Fruit fly (Drosophila melanogaster): ENCODE measurements around the gene CG45071.

Gene CG45071

dm6 chr3L:15093929-15094588 is 11.6 kb upstream of the CG45071 start (continued):
- TF ChIP-seq Blimp-1 (GFP tag; optimal IDR thresholded peaks at IDR 0.05): no peak
- no peak for TF ChIP-seq CG13894 (tag; optimal IDR thresholded peaks at IDR 0.05)
- no peak for TF ChIP-seq gcm (GFP tag; optimal IDR thresholded peaks at IDR 0.05)
- TF ChIP-seq pan (optimal IDR thresholded peaks at IDR 0.05): no peak
- TF ChIP-seq pan (GFP tag; optimal IDR thresholded peaks at IDR 0.05 in 1 of 2, IDR thresholded peaks at IDR 0.05 in 1 of 2): peak in 1 of 2 experiments; percentile 16
- no peak for TF ChIP-seq CG13424 (tag; optimal IDR thresholded peaks at IDR 0.05)

- TF ChIP-seq CG4730 (GFP tag; IDR thresholded peaks at IDR 0.05) (no peak), bcd (GFP tag; optimal IDR thresholded peaks at IDR 0.05) (peak; percentile 52), CrebB (tag; optimal IDR thresholded peaks at IDR 0.05) (no peak), tll (GFP tag; optimal IDR thresholded peaks at IDR 0.05) (peak in 1 of 2 experiments; percentile 13), sima (GFP tag; optimal IDR thresholded peaks at IDR 0.05) (no peak), crp (GFP tag; optimal IDR thresholded peaks at IDR 0.05) (peak in 1 of 2 experiments; percentile 33), trh (GFP tag; optimal IDR thresholded peaks at IDR 0.05) (no peak), Lhr (GFP tag; optimal IDR thresholded peaks at IDR 0.05) (peak; percentile 1), hb (GFP tag; IDR thresholded peaks at IDR 0.05; ENCODE audit: partially characterized antibody) (no peak), ato (GFP tag; IDR thresholded peaks at IDR 0.05; ENCODE audit: partially characterized antibody) (0 out of 2 replicates have a peak, but pooled peaks have one; percentile 20), Vsx1 (GFP tag; optimal IDR thresholded peaks at IDR 0.05) (no peak), p53 (GFP tag; optimal IDR thresholded peaks at IDR 0.05) (no peak), az2 (GFP tag; optimal IDR thresholded peaks at IDR 0.05) (peak; percentile 20), sr (GFP tag; IDR thresholded peaks at IDR 0.05) (no peak), run (tag; optimal IDR thresholded peaks at IDR 0.05) (no peak), E2f2 (GFP tag; IDR thresholded peaks at IDR 0.05) (no peak), TFAM (GFP tag; optimal IDR thresholded peaks at IDR 0.05) (no peak), Dip2 (GFP tag; IDR thresholded peaks at IDR 0.05) (no peak), CG11696 (GFP tag; IDR thresholded peaks at IDR 0.05) (no peak), CG2199 (GFP tag; IDR thresholded peaks at IDR 0.05) (no peak), so (GFP tag; IDR thresholded peaks at IDR 0.05) (no peak), CG1529 (GFP tag; optimal IDR thresholded peaks at IDR 0.05) (peak; percentile 15), Dad (GFP tag; optimal IDR thresholded peaks at IDR 0.05) (no peak), MESR4 (GFP tag; optimal IDR thresholded peaks at IDR 0.05) (peak; percentile 72), pzg (GFP tag; optimal IDR thresholded peaks at IDR 0.05) (peak; percentile 51), CG18599 (GFP tag; optimal IDR thresholded peaks at IDR 0.05) (peak; percentile 59), chn (GFP tag; optimal IDR thresholded peaks at IDR 0.05) (no peak), Sox100B (GFP tag; optimal IDR thresholded peaks at IDR 0.05) (peak; percentile 68), croc (GFP tag; conservative IDR thresholded peaks at IDR 0.05) (no peak), BtbVII (GFP tag; optimal IDR thresholded peaks at IDR 0.05) (no peak), Abd-B (GFP tag; optimal IDR thresholded peaks at IDR 0.05) (no peak), gsb-n (tag; optimal IDR thresholded peaks at IDR 0.05) (peak; percentile 38), ranshi (GFP tag; IDR thresholded peaks at IDR 0.05) (no peak), B-H2 (GFP tag; optimal IDR thresholded peaks at IDR 0.05) (peak; percentile 14), klu (GFP tag; IDR thresholded peaks at IDR 0.05) (no peak), Nf-YC (tag; optimal IDR thresholded peaks at IDR 0.05) (peak; percentile 59), tna (GFP tag; IDR thresholded peaks at IDR 0.05; ENCODE audit: partially characterized antibody) (no peak), sisA (GFP tag; IDR thresholded peaks at IDR 0.05) (no peak), HmgD (GFP tag; optimal IDR thresholded peaks at IDR 0.05) (no peak), H15 (GFP tag; IDR thresholded peaks at IDR 0.05) (no peak), Hr78 (GFP tag; optimal IDR thresholded peaks at IDR 0.05) (no peak)
Observed at dm6 chr3L:15094589-15095288, 10.9 kb upstream of the CG45071 start, which contains the start of the genes sstn, Plp and GlyRS. Gene sstn (minus strand): TSS chr3L:15094719. Gene Plp (minus strand): TSS chr3L:15094724. Gene GlyRS (plus strand): TSS chr3L:15095142.

Measured in whole organism, embryonic.